Worm (Caenorhabditis elegans): ENCODE data around the gene scl-6.
A peak's percentile ranks its signal among the peaks of the same experiment; 100 is the strongest.

The scl-6 gene

ce11 chrIV:13090967-13091366, 22.4 kb downstream of the scl-6 start, which contains the start of gene col-132:
Gene col-132 (minus strand): TSS chrIV:13091067.
- TF ChIP-seq dao-5 (tag; optimal IDR thresholded peaks at IDR 0.05), result no peak
- no peak for TF ChIP-seq him-1 (tag; optimal IDR thresholded peaks at IDR 0.05)

- no peak for TF ChIP-seq him-1 (tag; optimal IDR thresholded peaks at IDR 0.05)
- no peak for TF ChIP-seq dao-5 (tag; optimal IDR thresholded peaks at IDR 0.05)
- no peak for TF ChIP-seq W03F9.2 (tag; optimal IDR thresholded peaks at IDR 0.05)
Observed at ce11 chrIV:13093677-13094076, 25.1 kb downstream of the scl-6 start, which contains the start of the genes prcc-1 and C39E9.12. Gene prcc-1 (minus strand): TSS chrIV:13093795. Gene C39E9.12 (plus strand): TSS chrIV:13094007.

- TF ChIP-seq him-1 (tag; optimal IDR thresholded peaks at IDR 0.05), result no peak
- TF ChIP-seq dao-5 (tag; optimal IDR thresholded peaks at IDR 0.05), result no peak
- no peak for TF ChIP-seq W03F9.2 (tag; optimal IDR thresholded peaks at IDR 0.05)
Observed at ce11 chrIV:13095462-13095861, 26.9 kb downstream of the scl-6 start, which contains the start of gene rfc-3. Gene rfc-3 (plus strand): TSS chrIV:13095762.

ce11 chrIV:13096778-13097177, 28.2 kb downstream of the scl-6 start:
- TF ChIP-seq dao-5 (tag; optimal IDR thresholded peaks at IDR 0.05), result no peak

ce11 chrIV:13098652-13099051, 30.1 kb downstream of the scl-6 start, which contains the start of the genes dli-1, tin-9.2 and exos-4.1:
Gene dli-1 (minus strand): TSS chrIV:13098792.
Gene tin-9.2 (plus strand): TSS chrIV:13098995.
Gene exos-4.1 (plus strand): TSS chrIV:13098999.
- TF ChIP-seq dao-5 (tag; optimal IDR thresholded peaks at IDR 0.05) (no peak), W03F9.2 (tag; optimal IDR thresholded peaks at IDR 0.05) (peak; percentile 86)

ce11 chrIV:13100415-13100814, 31.9 kb downstream of the scl-6 start, which contains the start of gene fask-1:
Gene fask-1 (plus strand): TSS chrIV:13100715.
- TF ChIP-seq dao-5 (tag; optimal IDR thresholded peaks at IDR 0.05), result no peak
- no peak for TF ChIP-seq him-1 (tag; optimal IDR thresholded peaks at IDR 0.05)
- TF ChIP-seq W03F9.2 (tag; optimal IDR thresholded peaks at IDR 0.05), result no peak

ce11 chrIV:13104900-13105299, 36.3 kb downstream of the scl-6 start, which contains the start of gene rde-11:
Gene rde-11 (plus strand): TSS chrIV:13105200.
- TF ChIP-seq W03F9.2 (tag; optimal IDR thresholded peaks at IDR 0.05), result no peak
- TF ChIP-seq him-1 (tag; optimal IDR thresholded peaks at IDR 0.05), result no peak
- TF ChIP-seq dao-5 (tag; optimal IDR thresholded peaks at IDR 0.05), result no peak

ce11 chrIV:13107359-13107758, 38.8 kb downstream of the scl-6 start, which contains the start of gene B0564.2:
Gene B0564.2 (plus strand): TSS chrIV:13107659.
- no peak for TF ChIP-seq W03F9.2 (tag; optimal IDR thresholded peaks at IDR 0.05)
- TF ChIP-seq him-1 (tag; optimal IDR thresholded peaks at IDR 0.05), result no peak
- TF ChIP-seq dao-5 (tag; optimal IDR thresholded peaks at IDR 0.05), result no peak

ce11 chrIV:13108430-13108829, 39.9 kb downstream of the scl-6 start:
- TF ChIP-seq him-1 (tag; optimal IDR thresholded peaks at IDR 0.05), result no peak
- TF ChIP-seq W03F9.2 (tag; optimal IDR thresholded peaks at IDR 0.05), result no peak
- no peak for TF ChIP-seq dao-5 (tag; optimal IDR thresholded peaks at IDR 0.05)

- TF ChIP-seq dao-5 (tag; optimal IDR thresholded peaks at IDR 0.05) (no peak), him-1 (tag; optimal IDR thresholded peaks at IDR 0.05) (no peak), W03F9.2 (tag; optimal IDR thresholded peaks at IDR 0.05) (no peak)
Observed at ce11 chrIV:13109751-13110150, 41.2 kb downstream of the scl-6 start, which contains the start of gene best-1. Gene best-1 (minus strand): TSS chrIV:13109779.

ce11 chrIV:13110876-13111275, 42.3 kb downstream of the scl-6 start:
- TF ChIP-seq dao-5 (tag; optimal IDR thresholded peaks at IDR 0.05), result no peak
- no peak for TF ChIP-seq him-1 (tag; optimal IDR thresholded peaks at IDR 0.05)
- no peak for TF ChIP-seq W03F9.2 (tag; optimal IDR thresholded peaks at IDR 0.05)

ce11 chrIV:13112982-13113381, 44.4 kb downstream of the scl-6 start, which contains the start of gene best-2:
Gene best-2 (minus strand): TSS chrIV:13113082.
- no peak for TF ChIP-seq dao-5 (tag; optimal IDR thresholded peaks at IDR 0.05)
- no peak for TF ChIP-seq W03F9.2 (tag; optimal IDR thresholded peaks at IDR 0.05)
- no peak for TF ChIP-seq him-1 (tag; optimal IDR thresholded peaks at IDR 0.05)

ce11 chrIV:13116679-13117078, 48.1 kb downstream of the scl-6 start:
- TF ChIP-seq him-1 (tag; optimal IDR thresholded peaks at IDR 0.05) (no peak), dao-5 (tag; optimal IDR thresholded peaks at IDR 0.05) (no peak)

- TF ChIP-seq dao-5 (tag; optimal IDR thresholded peaks at IDR 0.05) (no peak), W03F9.2 (tag; optimal IDR thresholded peaks at IDR 0.05) (no peak), him-1 (tag; optimal IDR thresholded peaks at IDR 0.05) (no peak)
Observed at ce11 chrIV:13118794-13119193, 50.2 kb downstream of the scl-6 start, which contains the start of gene unc-30. Gene unc-30 (plus strand): TSS chrIV:13118977.

Measured in whole organism, L4/young adult.